Fruit fly (Drosophila melanogaster): ENCODE measurements around the gene CG3847.

CG3847 gene

dm6 chrX:6308852-6309251 lies 38.1 kb upstream of the CG3847 start, which contains the start of gene CG15894 (continued):
- TF ChIP-seq CG15269 (tag; optimal IDR thresholded peaks at IDR 0.05) (peak; percentile 14), kni (GFP tag; optimal IDR thresholded peaks at IDR 0.05) (peak; percentile 5), sens (GFP tag) (peak; percentile 68), ase (GFP tag; IDR thresholded peaks at IDR 0.05) (no peak), PHDP (tag; optimal IDR thresholded peaks at IDR 0.05) (peak; percentile 4), Deaf1 (tag; optimal IDR thresholded peaks at IDR 0.05) (peak; percentile 39), CG13775 (GFP tag; optimal IDR thresholded peaks at IDR 0.05) (no peak), cg (GFP tag; optimal IDR thresholded peaks at IDR 0.05) (peak; percentile 62), Hmr (GFP tag; optimal IDR thresholded peaks at IDR 0.05) (peak; percentile 35), CG15696 (tag; optimal IDR thresholded peaks at IDR 0.05) (no peak), CG11560 (tag; IDR thresholded peaks at IDR 0.05) (no peak), CG3726 (GFP tag; IDR thresholded peaks at IDR 0.05) (no peak), HLH54F (GFP tag; optimal IDR thresholded peaks at IDR 0.05) (no peak), CG8944 (GFP tag; optimal IDR thresholded peaks at IDR 0.05) (no peak), Blimp-1 (GFP tag; optimal IDR thresholded peaks at IDR 0.05) (peak; percentile 3), amos (GFP tag; IDR thresholded peaks at IDR 0.05; ENCODE audit: partially characterized antibody) (no peak), CG32532 (GFP tag; IDR thresholded peaks at IDR 0.05) (no peak)

- TF ChIP-seq cato (GFP tag; optimal IDR thresholded peaks at IDR 0.05; ENCODE audit: borderline replicate concordance) (no peak), fd102C (GFP tag; optimal IDR thresholded peaks at IDR 0.05) (no peak), PHDP (tag; optimal IDR thresholded peaks at IDR 0.05) (no peak), dati (GFP tag; IDR thresholded peaks at IDR 0.05) (no peak), CG13775 (GFP tag; optimal IDR thresholded peaks at IDR 0.05) (no peak), CG2202 (tag; optimal IDR thresholded peaks at IDR 0.05) (no peak), ham (GFP tag; IDR thresholded peaks at IDR 0.05) (no peak), D19B (GFP tag; optimal IDR thresholded peaks at IDR 0.05) (no peak), gsb (GFP tag; IDR thresholded peaks at IDR 0.05) (no peak), crp (GFP tag; optimal IDR thresholded peaks at IDR 0.05) (no peak), CG31441 (GFP tag; IDR thresholded peaks at IDR 0.05) (no peak), Nf-YB (GFP tag; optimal IDR thresholded peaks at IDR 0.05) (no peak), tap (tag; optimal IDR thresholded peaks at IDR 0.05) (no peak), CG7839 (tag; optimal IDR thresholded peaks at IDR 0.05) (peak; percentile 42), Ptx1 (GFP tag; IDR thresholded peaks at IDR 0.05) (peak; percentile 25; the same call in 1 of the 2 replicates), Dip2 (GFP tag; IDR thresholded peaks at IDR 0.05) (no peak), Dfd (GFP tag; optimal IDR thresholded peaks at IDR 0.05) (no peak), ash1 (GFP tag; optimal IDR thresholded peaks at IDR 0.05) (no peak), Antp (GFP tag; optimal IDR thresholded peaks at IDR 0.05) (peak; percentile 7), CG16863 (GFP tag; optimal IDR thresholded peaks at IDR 0.05) (no peak), BtbVII (GFP tag; optimal IDR thresholded peaks at IDR 0.05) (no peak), br (optimal IDR thresholded peaks at IDR 0.05) (no peak), Gsc (GFP tag; IDR thresholded peaks at IDR 0.05) (no peak), Blimp-1 (GFP tag; optimal IDR thresholded peaks at IDR 0.05) (peak; percentile 5), Dek (tag; optimal IDR thresholded peaks at IDR 0.05) (no peak), CG9876 (GFP tag; optimal IDR thresholded peaks at IDR 0.05) (no peak), HLH3B (GFP tag; IDR thresholded peaks at IDR 0.05) (0 out of 2 replicates have a peak, but pooled peaks have one; percentile 31), pum (GFP tag; optimal IDR thresholded peaks at IDR 0.05) (no peak), lmd (GFP tag; IDR thresholded peaks at IDR 0.05) (no peak), CG5953 (GFP tag; IDR thresholded peaks at IDR 0.05) (no peak), CG13894 (tag; optimal IDR thresholded peaks at IDR 0.05) (no peak), Camta (GFP tag; optimal IDR thresholded peaks at IDR 0.05) (no peak), CG4404 (GFP tag; IDR thresholded peaks at IDR 0.05) (no peak), toy (GFP tag; IDR thresholded peaks at IDR 0.05) (no peak), gem (tag; optimal IDR thresholded peaks at IDR 0.05) (peak; percentile 27), Nf-YC (tag; optimal IDR thresholded peaks at IDR 0.05) (no peak), Eip74EF (GFP tag; optimal IDR thresholded peaks at IDR 0.05) (no peak)
Observed at dm6 chrX:6310408-6310807, 36.5 kb upstream of the CG3847 start.
